Fruit fly (Drosophila melanogaster) whole organism, embryonic: ENCODE results near the gene CG17118.

Experiments used
- Awh ChIP-seq: fragments of 200-800 bp; sonication (Bioruptor generic); IDR thresholded peaks from 2 replicates; pipeline ENCODE4, ENCODE4 v1.3.6; 2022; ENCODE audit warnings: missing biosample characterization, missing genetic modification characterization
- B-H2 ChIP-seq: fragments of 200-800 bp; sonication (Bioruptor generic); optimal IDR thresholded peaks from 2 replicates; lab custom pipeline; 2018; ENCODE audit warnings: missing biosample characterization, mild to moderate bottlenecking, missing genetic modification characterization
- C15 ChIP-seq: fragments of 200-800 bp; sonication (Bioruptor generic); IDR thresholded peaks from 3 replicates; pipeline ENCODE4 v1.3.6; 2022; ENCODE audit warnings: missing biosample characterization, missing genetic modification characterization
- CG10209 ChIP-seq: fragments of 200-800 bp; sonication (Bioruptor generic); optimal IDR thresholded peaks from 3 replicates; lab custom pipeline; 2017; ENCODE audit warnings: missing biosample characterization, mild to moderate bottlenecking, missing genetic modification characterization, missing genetic modification reagents
- CG10654 ChIP-seq: fragments of 200-800 bp; sonication (Bioruptor generic); optimal IDR thresholded peaks from 2 replicates; lab custom pipeline; 2016; ENCODE audit warnings: missing biosample characterization, missing genetic modification characterization
- CG12219 ChIP-seq: fragments of 200-800 bp; sonication (Bioruptor generic); optimal IDR thresholded peaks from 3 replicates; lab custom pipeline; 2018; ENCODE audit warnings: missing biosample characterization, mild to moderate bottlenecking, missing genetic modification characterization
- CG12236 ChIP-seq: fragments of 200-800 bp; sonication (Bioruptor generic); optimal IDR thresholded peaks from 2 replicates; lab custom pipeline; 2016; ENCODE audit warnings: missing biosample characterization, missing genetic modification characterization
- CG14014 ChIP-seq: fragments of 200-800 bp; sonication (Bioruptor generic); IDR thresholded peaks from 2 replicates; pipeline ENCODE4 v1.3.6; 2022; ENCODE audit warnings: missing biosample characterization, missing genetic modification characterization
- CG16779 ChIP-seq: fragments of 200-800 bp; sonication (Bioruptor generic); IDR thresholded peaks from 2 replicates; pipeline ENCODE4 v1.3.6; 2022; ENCODE audit warnings: missing biosample characterization, missing genetic modification characterization
- CG16815 ChIP-seq: fragments of 200-800 bp; sonication (Bioruptor generic); optimal IDR thresholded peaks from 3 replicates; lab custom pipeline; 2017; ENCODE audit warnings: missing biosample characterization, mild to moderate bottlenecking, missing genetic modification characterization
- CG17186 ChIP-seq: fragments of 200-800 bp; sonication (Bioruptor generic); optimal IDR thresholded peaks from 3 replicates; lab custom pipeline; 2017; ENCODE audit warnings: missing biosample characterization, missing genetic modification reagents, missing genetic modification characterization
- CG17359 ChIP-seq: fragments of 200-800 bp; sonication (Bioruptor generic); optimal IDR thresholded peaks from 3 replicates; lab custom pipeline; 2018; ENCODE audit warnings: missing biosample characterization, mild to moderate bottlenecking, missing genetic modification characterization, moderate library complexity
- CG1792 ChIP-seq: fragments of 200-800 bp; sonication (Bioruptor generic); optimal IDR thresholded peaks from 2 replicates; lab custom pipeline; 2016; ENCODE audit warnings: missing biosample characterization, missing genetic modification characterization
- CG3163 ChIP-seq: fragments of 200-800 bp; sonication (Bioruptor generic); optimal IDR thresholded peaks from 3 replicates; lab custom pipeline; 2016; ENCODE audit warnings: missing biosample characterization, missing genetic modification characterization
- CG42726 ChIP-seq: fragments of 200-800 bp; sonication (Bioruptor generic); IDR thresholded peaks from 2 replicates; pipeline ENCODE4 v1.3.6; 2022; ENCODE audit warnings: missing biosample characterization, missing genetic modification characterization; ENCODE audit not compliant: partially characterized antibody
- CG4282 ChIP-seq: fragments of 200-800 bp; sonication (Bioruptor generic); optimal IDR thresholded peaks from 2 replicates; lab custom pipeline; 2016; ENCODE audit warnings: missing biosample characterization, missing genetic modification characterization
- CG4360 ChIP-seq: fragments of 200-800 bp; sonication (Bioruptor generic); IDR thresholded peaks from 2 replicates; pipeline ENCODE4 v1.3.6; 2022; ENCODE audit warnings: missing biosample characterization, missing genetic modification characterization
- CG4730 ChIP-seq: fragments of 200-800 bp; sonication (Bioruptor generic); IDR thresholded peaks from 2 replicates; pipeline ENCODE4 v1.3.6; 2022; ENCODE audit warnings: missing biosample characterization, missing genetic modification characterization
- CoRest ChIP-seq: fragments of 200-800 bp; sonication (Bioruptor generic); optimal IDR thresholded peaks from 3 replicates; lab custom pipeline; 2018; ENCODE audit warnings: missing biosample characterization, mild to moderate bottlenecking, missing genetic modification characterization, moderate library complexity
- D ChIP-seq, 2 experiments: fragments of 200-800 bp in 1 of 2; fragments of >200 bp in 1 of 2; sonication (Bioruptor generic) in 1 of 2; optimal IDR thresholded peaks; 2 replicates in 1 of 2; 3 replicates in 1 of 2; lab custom pipeline; 2017; ENCODE audit warnings: mild to moderate bottlenecking in 1 of 2, missing biosample characterization in 1 of 2, missing genetic modification characterization in 1 of 2, missing genetic modification reagents in 1 of 2
- Dad ChIP-seq: fragments of 200-800 bp; sonication (Bioruptor generic); optimal IDR thresholded peaks from 3 replicates; lab custom pipeline; 2016; ENCODE audit warnings: missing biosample characterization, missing genetic modification characterization
- Dfd ChIP-seq, 2 experiments: fragments of >200 bp; optimal IDR thresholded peaks; 2 replicates each; lab custom pipeline; 2017; ENCODE audit warnings: missing biosample characterization in 2 of 2, missing genetic modification characterization in 2 of 2
- Doc3 ChIP-seq: fragments of 200-800 bp; sonication (Bioruptor generic); IDR thresholded peaks from 3 replicates; pipeline ENCODE4 v1.3.6; 2022; ENCODE audit warnings: missing biosample characterization, missing genetic modification characterization; ENCODE audit not compliant: partially characterized antibody
- Fer1 ChIP-seq: fragments of 200-800 bp; sonication (Bioruptor generic); optimal IDR thresholded peaks from 2 replicates; lab custom pipeline; 2017; ENCODE audit warnings: missing biosample characterization, mild to moderate bottlenecking, missing genetic modification characterization
- Fer3 ChIP-seq: fragments of 200-800 bp; sonication (Bioruptor generic); optimal IDR thresholded peaks from 2 replicates; lab custom pipeline; 2018; ENCODE audit warnings: missing biosample characterization, mild to moderate bottlenecking, missing genetic modification characterization, moderate library complexity
- H2.0 ChIP-seq: fragments of 200-800 bp; sonication (Bioruptor generic); IDR thresholded peaks from 2 replicates; pipeline ENCODE4 v1.3.6; 2022; ENCODE audit warnings: missing biosample characterization, missing genetic modification characterization
- Jarid2 ChIP-seq: fragments of 200-800 bp; sonication (Bioruptor generic); optimal IDR thresholded peaks from 3 replicates; lab custom pipeline; 2017; ENCODE audit warnings: mild to moderate bottlenecking, missing biosample characterization, missing genetic modification reagents, missing genetic modification characterization
- MTF-1 ChIP-seq: fragments of 200-800 bp; sonication (Bioruptor generic); optimal IDR thresholded peaks from 2 replicates; lab custom pipeline; 2018; ENCODE audit warnings: missing biosample characterization, mild to moderate bottlenecking, missing genetic modification characterization, borderline replicate concordance
- Opbp ChIP-seq: fragments of 200-800 bp; sonication (Bioruptor generic); IDR thresholded peaks from 3 replicates; pipeline ENCODE4 v1.3.6; 2022; ENCODE audit warnings: missing biosample characterization, missing genetic modification characterization; ENCODE audit not compliant: partially characterized antibody
- Spps ChIP-seq: fragments of 200-800 bp; sonication (Bioruptor generic); optimal IDR thresholded peaks from 2 replicates; lab custom pipeline; 2018; ENCODE audit warnings: missing biosample characterization, mild to moderate bottlenecking, missing genetic modification characterization
- bcd ChIP-seq: fragments of 200-800 bp; sonication (Bioruptor generic); optimal IDR thresholded peaks from 2 replicates; lab custom pipeline; 2017; ENCODE audit warnings: missing biosample characterization, mild to moderate bottlenecking, missing genetic modification characterization
- bowl ChIP-seq: fragments of 200-800 bp; sonication (Bioruptor generic); IDR thresholded peaks from 2 replicates; pipeline ENCODE4 v1.3.6; 2022; ENCODE audit warnings: missing biosample characterization, missing genetic modification characterization
- dati ChIP-seq: fragments of 200-800 bp; sonication (Bioruptor generic); IDR thresholded peaks from 2 replicates; pipeline ENCODE4 v1.3.6; 2022; ENCODE audit warnings: missing biosample characterization, missing genetic modification characterization
- en ChIP-seq: fragments of 200-800 bp; sonication (Bioruptor generic); optimal IDR thresholded peaks from 2 replicates; lab custom pipeline; 2016; ENCODE audit warnings: missing biosample characterization, missing genetic modification characterization
- gro ChIP-seq: fragments of 200-800 bp; sonication (Bioruptor generic); optimal IDR thresholded peaks from 2 replicates; lab custom pipeline; 2016; ENCODE audit warnings: missing biosample characterization, missing genetic modification characterization
- insv ChIP-seq, 2 experiments: fragments of 200-800 bp; sonication (Bioruptor generic); optimal IDR thresholded peaks; 3 replicates each; lab custom pipeline; 2016 to 2018; ENCODE audit warnings: missing biosample characterization in 2 of 2, missing genetic modification characterization in 2 of 2
- inv ChIP-seq: fragments of 200-800 bp; sonication (Bioruptor generic); IDR thresholded peaks from 2 replicates; pipeline ENCODE4 v1.3.6; 2022; ENCODE audit warnings: missing biosample characterization, missing genetic modification characterization; ENCODE audit not compliant: partially characterized antibody
- jumu ChIP-seq: fragments of 200-800 bp; sonication (Bioruptor generic); optimal IDR thresholded peaks from 3 replicates; lab custom pipeline; 2016; ENCODE audit warnings: missing biosample characterization, missing genetic modification characterization
- ken ChIP-seq: fragments of 200-800 bp; sonication (Bioruptor generic); IDR thresholded peaks from 3 replicates; pipeline ENCODE4 v1.3.6; 2022; ENCODE audit warnings: missing biosample characterization, missing genetic modification characterization
- kni ChIP-seq: fragments of 200-800 bp; sonication (Bioruptor generic); optimal IDR thresholded peaks from 3 replicates; lab custom pipeline; 2017; ENCODE audit warnings: mild to moderate bottlenecking, missing biosample characterization, missing genetic modification reagents, missing genetic modification characterization
- lbe ChIP-seq: fragments of 200-800 bp; sonication (Bioruptor generic); optimal IDR thresholded peaks from 2 replicates; lab custom pipeline; 2016; ENCODE audit warnings: missing biosample characterization, mild to moderate bottlenecking, missing genetic modification characterization
- lola ChIP-seq, 3 experiments: fragments of >200 bp in 2 of 3; fragments of 200-800 bp in 1 of 3; sonication (Bioruptor generic) in 1 of 3; optimal IDR thresholded peaks; 2 replicates each; lab custom pipeline; 2017 to 2019; ENCODE audit warnings: missing biosample characterization in 3 of 3, missing genetic modification characterization in 3 of 3, mild to moderate bottlenecking in 1 of 3, moderate library complexity in 1 of 3
- mld ChIP-seq: fragments of 200-800 bp; sonication (Bioruptor generic); IDR thresholded peaks from 3 replicates; pipeline ENCODE4 v1.3.6; 2022; ENCODE audit warnings: missing biosample characterization, missing genetic modification characterization; ENCODE audit not compliant: partially characterized antibody
- pita ChIP-seq: fragments of 200-800 bp; sonication (Bioruptor generic); optimal IDR thresholded peaks from 2 replicates; lab custom pipeline; 2017; ENCODE audit warnings: missing biosample characterization, mild to moderate bottlenecking, missing genetic modification characterization
- repo ChIP-seq: fragments of 200-800 bp; sonication (Bioruptor generic); optimal IDR thresholded peaks from 2 replicates; lab custom pipeline; 2016; ENCODE audit warnings: missing biosample characterization, missing genetic modification characterization
- row ChIP-seq: fragments of 200-800 bp; sonication (Bioruptor generic); IDR thresholded peaks from 3 replicates; pipeline ENCODE4 v1.3.6; 2022; ENCODE audit warnings: missing biosample characterization, missing genetic modification characterization
- sr ChIP-seq: fragments of 200-800 bp; sonication (Bioruptor generic); IDR thresholded peaks from 3 replicates; pipeline ENCODE4 v1.3.6; 2022; ENCODE audit warnings: missing biosample characterization, missing genetic modification characterization
- toy ChIP-seq: fragments of 200-800 bp; sonication (Bioruptor generic); IDR thresholded peaks from 2 replicates; pipeline ENCODE4 v1.3.6; 2022; ENCODE audit warnings: missing biosample characterization, missing genetic modification characterization
- zen ChIP-seq: fragments of 200-800 bp; sonication (Bioruptor generic); optimal IDR thresholded peaks from 3 replicates; lab custom pipeline; 2018; ENCODE audit warnings: missing biosample characterization, mild to moderate bottlenecking, missing genetic modification characterization, moderate library complexity
- zfh2 ChIP-seq: fragments of 200-800 bp; sonication (Bioruptor generic); optimal IDR thresholded peaks from 2 replicates; lab custom pipeline; 2016; ENCODE audit warnings: missing biosample characterization, missing genetic modification characterization

CG17118 gene

dm6 chr2L:10756049-10756448 lies 26.0 kb downstream of the CG17118 start, which contains the start of gene CG17124 (continued):
- peak; percentile 39 for TF ChIP-seq CG3163 (GFP tag; lab: Kevin White, UChicago)
- peak; percentile 35 for TF ChIP-seq repo (GFP tag; lab: Kevin White, UChicago)
- no peak for TF ChIP-seq ken
- TF ChIP-seq CG17186 (GFP tag; lab: Kevin White, UChicago) = peak; percentile 0
- peak; percentile 10 for TF ChIP-seq CG1792 (GFP tag; lab: Kevin White, UChicago)
- no peak for TF ChIP-seq Dfd (GFP tag; optimal IDR thresholded peaks at IDR 0.05; lab: Kevin White, UChicago)
- peak; percentile 36 for TF ChIP-seq kni (GFP tag; lab: Kevin White, UChicago)
- no peak for TF ChIP-seq toy (GFP tag; lab: Robert Waterston, UW)
- 0 out of 3 replicates have a peak, but pooled peaks have one; percentile 10 for TF ChIP-seq mld (GFP tag; lab: Robert Waterston, UW)
- no peak for TF ChIP-seq lola (GFP tag; optimal IDR thresholded peaks at IDR 0.05; lab: Kevin White, UChicago)
- no peak for TF ChIP-seq Dad (GFP tag; lab: Kevin White, UChicago)
- TF ChIP-seq bcd (GFP tag; lab: Kevin White, UChicago) = peak; percentile 18
- 0 out of 2 replicates have a peak, but pooled peaks have one; percentile 11 for TF ChIP-seq CG4730 (GFP tag; lab: Robert Waterston, UW)
- peak; percentile 97 for TF ChIP-seq Jarid2
- no peak for TF ChIP-seq CG16815 (GFP tag; lab: Kevin White, UChicago)
- no peak for TF ChIP-seq H2.0
- peak; percentile 68 for TF ChIP-seq B-H2 (GFP tag; lab: Kevin White, UChicago)
- peak; percentile 67 for TF ChIP-seq Awh (GFP tag; lab: Robert Waterston, UW)
- TF ChIP-seq zfh2 (GFP tag; lab: Kevin White, UChicago) = no peak
- TF ChIP-seq Doc3 (GFP tag; lab: Robert Waterston, UW) = no peak
- no peak for TF ChIP-seq CoRest
- TF ChIP-seq CG14014 (GFP tag; lab: Robert Waterston, UW) = no peak
- no peak; the same call in 2 of the 3 replicates for TF ChIP-seq row
- TF ChIP-seq zen (tag; lab: Kevin White, UChicago) = no peak
- TF ChIP-seq Fer3 (tag; lab: Kevin White, UChicago) = peak; percentile 10
- TF ChIP-seq CG12219 (GFP tag; lab: Kevin White, UChicago) = peak; percentile 23
- no peak for TF ChIP-seq inv
- no peak for TF ChIP-seq CG12236 (GFP tag; lab: Kevin White, UChicago)
- TF ChIP-seq lbe = no peak
- TF ChIP-seq sr (GFP tag; lab: Robert Waterston, UW) = peak; percentile 14; the same call in 1 of the 3 replicates
- TF ChIP-seq C15 = no peak
- no peak for TF ChIP-seq Opbp (GFP tag; lab: Robert Waterston, UW)
- no peak for TF ChIP-seq Spps (tag; lab: Kevin White, UChicago)
- TF ChIP-seq en (GFP tag; lab: Kevin White, UChicago) = no peak
- TF ChIP-seq D (optimal IDR thresholded peaks at IDR 0.05; lab: Kevin White, UChicago) = no peak
- no peak for TF ChIP-seq D (GFP tag; optimal IDR thresholded peaks at IDR 0.05; lab: Kevin White, UChicago)
- TF ChIP-seq CG4360 = no peak
- TF ChIP-seq insv (GFP tag; optimal IDR thresholded peaks at IDR 0.05; lab: Kevin White, UChicago) = no peak
- TF ChIP-seq pita (GFP tag; lab: Kevin White, UChicago) = no peak
- TF ChIP-seq CG10209 (GFP tag; lab: Kevin White, UChicago) = no peak
- no peak for TF ChIP-seq CG4282 (GFP tag; lab: Kevin White, UChicago)
- TF ChIP-seq CG10654 (GFP tag; lab: Kevin White, UChicago) = no peak
- TF ChIP-seq jumu (GFP tag; lab: Kevin White, UChicago) = no peak
- no peak for TF ChIP-seq CG16779 (GFP tag; lab: Robert Waterston, UW)
- no peak for TF ChIP-seq bowl
- no peak for TF ChIP-seq dati (GFP tag; lab: Robert Waterston, UW)
- TF ChIP-seq CG17359 (tag; lab: Kevin White, UChicago) = peak; percentile 14
- peak; percentile 64 for TF ChIP-seq MTF-1
- TF ChIP-seq gro = peak; percentile 70
- TF ChIP-seq CG42726 (GFP tag; lab: Robert Waterston, UW) = peak; percentile 64; the same call in 1 of the 2 replicates
- peak; percentile 72 for TF ChIP-seq Fer1 (GFP tag; lab: Kevin White, UChicago)
